Fruit fly (Drosophila melanogaster) whole organism: Measurements from ENCODE around the gene Gba1a.

ENCODE experiments used
- EcR ChIP-seq, 2 experiments: fragments of >200 bp; optimal IDR thresholded peaks; 2 replicates each; lab custom pipeline; 2017; ENCODE audit warnings: missing biosample characterization in 2 of 2, missing genetic modification characterization in 2 of 2, missing genetic modification reagents in 2 of 2
- pan ChIP-seq: fragments of >200 bp; optimal IDR thresholded peaks from 2 replicates; lab custom pipeline; 2017
- usp ChIP-seq: fragments of >200 bp; optimal IDR thresholded peaks from 2 replicates; lab custom pipeline; 2017; ENCODE audit warnings: missing biosample characterization, missing genetic modification characterization, mixed read lengths

DNA sequence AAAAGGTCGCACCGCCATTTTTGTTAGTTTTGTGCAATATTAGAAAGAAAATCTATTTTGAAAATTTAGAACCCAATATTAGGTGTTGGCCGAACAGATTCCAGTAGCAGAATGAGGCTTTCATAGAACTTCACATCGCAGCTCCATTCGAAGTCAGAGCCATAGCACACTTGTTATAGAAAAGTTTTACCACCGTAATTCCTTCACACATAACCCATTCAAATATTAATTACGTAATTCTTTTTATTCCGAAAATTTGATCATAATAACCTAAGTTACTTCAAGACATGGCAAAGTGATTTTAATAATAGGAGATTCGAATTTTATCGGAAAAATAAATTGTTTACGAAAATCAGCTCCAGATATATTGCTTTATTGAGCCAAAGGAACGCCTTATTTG lies 4.3 kb upstream of the Gba1a start, which contains the start of gene CG10252:
- no peak for TF ChIP-seq pan
- TF ChIP-seq EcR (GFP tag; optimal IDR thresholded peaks at IDR 0.05; lab: Kevin White, UChicago): no peak
- no peak for TF ChIP-seq usp (GFP tag; lab: Kevin White, UChicago)
